Fruit fly (Drosophila melanogaster): Measurements from ENCODE around the gene loh.
A peak's percentile ranks its signal among the peaks of the same experiment; 100 is the strongest.

loh gene

dm6 chr2L:10430802-10431476 lies 11.4 kb upstream of the loh start, which contains the start of the genes Bug22 and TfIIB (continued):
- TF ChIP-seq dmrt93B (GFP tag; optimal IDR thresholded peaks at IDR 0.05): no peak
- peak; percentile 60 for TF ChIP-seq CG9705 (GFP tag; optimal IDR thresholded peaks at IDR 0.05)
- peak; percentile 70 for TF ChIP-seq ey (GFP tag; optimal IDR thresholded peaks at IDR 0.05)
- TF ChIP-seq rgr (GFP tag; optimal IDR thresholded peaks at IDR 0.05): peak; percentile 72
- TF ChIP-seq OdsH (GFP tag; optimal IDR thresholded peaks at IDR 0.05): peak; percentile 69
- no peak for TF ChIP-seq Mio (GFP tag; optimal IDR thresholded peaks at IDR 0.05)
- no peak for TF ChIP-seq fru (GFP tag; optimal IDR thresholded peaks at IDR 0.05)
- TF ChIP-seq brk (GFP tag; optimal IDR thresholded peaks at IDR 0.05): no peak
- no peak for TF ChIP-seq usp (GFP tag; optimal IDR thresholded peaks at IDR 0.05)
- no peak for TF ChIP-seq Hr78 (GFP tag; optimal IDR thresholded peaks at IDR 0.05)
- no peak for TF ChIP-seq tai (GFP tag; optimal IDR thresholded peaks at IDR 0.05)
- TF ChIP-seq foxo (GFP tag; optimal IDR thresholded peaks at IDR 0.05): no peak
- no peak for TF ChIP-seq Vsx2 (GFP tag; optimal IDR thresholded peaks at IDR 0.05; ENCODE audit: partially characterized antibody)
- TF ChIP-seq Abd-B (GFP tag; optimal IDR thresholded peaks at IDR 0.05): no peak
- TF ChIP-seq N (GFP tag; optimal IDR thresholded peaks at IDR 0.05): no peak
- TF ChIP-seq HLH106 (tag; optimal IDR thresholded peaks at IDR 0.05): peak; percentile 65
- TF ChIP-seq Jra (GFP tag; optimal IDR thresholded peaks at IDR 0.05): peak; percentile 66
- no peak for TF ChIP-seq br (GFP tag; optimal IDR thresholded peaks at IDR 0.05)
- no peak for TF ChIP-seq Myc (optimal IDR thresholded peaks at IDR 0.05)
- no peak for TF ChIP-seq Rel (GFP tag; optimal IDR thresholded peaks at IDR 0.05)
- no peak for TF ChIP-seq Rel (tag; optimal IDR thresholded peaks at IDR 0.05)
- no peak for TF ChIP-seq h (GFP tag; optimal IDR thresholded peaks at IDR 0.05)

dm6 chr2L:10435606-10436160 lies 6.7 kb upstream of the loh start, which contains the start of the genes TBC1D16 and holn1:
TSS of gene TBC1D16 (minus strand) at chr2L:10435656.
TSS of gene holn1 (plus strand) at chr2L:10435995.
- TF ChIP-seq N (GFP tag; optimal IDR thresholded peaks at IDR 0.05) (no peak), Hnf4 (GFP tag; optimal IDR thresholded peaks at IDR 0.05) (no peak), GATAd (GFP tag; optimal IDR thresholded peaks at IDR 0.05) (no peak), jim (GFP tag; optimal IDR thresholded peaks at IDR 0.05) (no peak), ey (GFP tag; optimal IDR thresholded peaks at IDR 0.05) (no peak), fru (GFP tag; optimal IDR thresholded peaks at IDR 0.05) (no peak), CrebA (GFP tag; optimal IDR thresholded peaks at IDR 0.05; ENCODE audit: borderline replicate concordance) (no peak), HLH106 (tag; optimal IDR thresholded peaks at IDR 0.05) (no peak), CG9705 (GFP tag; optimal IDR thresholded peaks at IDR 0.05) (no peak)

- TF ChIP-seq Hr83 (GFP tag; optimal IDR thresholded peaks at IDR 0.05; ENCODE audit: poor library complexity, severe bottlenecking) (peak; percentile 59), Myc (optimal IDR thresholded peaks at IDR 0.05) (no peak), Jra (GFP tag; optimal IDR thresholded peaks at IDR 0.05) (peak; percentile 55), woc (GFP tag; optimal IDR thresholded peaks at IDR 0.05) (peak; percentile 17), Hnf4 (GFP tag; optimal IDR thresholded peaks at IDR 0.05) (peak; percentile 70)
These were observed 5.0 kb upstream of the loh start, which contains the start of gene STUB1 for dm6 chr2L:10437317-10437716. TSS of gene STUB1 (plus strand) at chr2L:10437548.

dm6 chr2L:10439174-10439573 lies 3.2 kb upstream of the loh start, which contains the start of gene Nse4:
TSS of gene Nse4 (plus strand) at chr2L:10439440.
- TF ChIP-seq N (GFP tag; optimal IDR thresholded peaks at IDR 0.05) (peak; percentile 10), sage (GFP tag; optimal IDR thresholded peaks at IDR 0.05) (no peak)

dm6 chr2L:10452296-10452695 lies 10.0 kb downstream of the loh start, which contains the start of gene ppk10:
TSS of gene ppk10 (minus strand) at chr2L:10452396.
- TF ChIP-seq fru (GFP tag; optimal IDR thresholded peaks at IDR 0.05): no peak
- no peak for TF ChIP-seq jim (GFP tag; optimal IDR thresholded peaks at IDR 0.05)

- TF ChIP-seq Vsx2 (GFP tag; optimal IDR thresholded peaks at IDR 0.05; ENCODE audit: partially characterized antibody) (no peak), fru (GFP tag; optimal IDR thresholded peaks at IDR 0.05) (no peak), tai (GFP tag; optimal IDR thresholded peaks at IDR 0.05) (no peak), HLH106 (tag; optimal IDR thresholded peaks at IDR 0.05) (no peak), dsf (GFP tag; optimal IDR thresholded peaks at IDR 0.05; ENCODE audit: borderline replicate concordance) (no peak), Mio (GFP tag; optimal IDR thresholded peaks at IDR 0.05) (no peak), Rel (GFP tag; optimal IDR thresholded peaks at IDR 0.05) (no peak), Rel (tag; optimal IDR thresholded peaks at IDR 0.05) (no peak), br (GFP tag; optimal IDR thresholded peaks at IDR 0.05) (no peak), OdsH (GFP tag; optimal IDR thresholded peaks at IDR 0.05) (no peak), Hr83 (GFP tag; optimal IDR thresholded peaks at IDR 0.05; ENCODE audit: poor library complexity, severe bottlenecking) (no peak), Jra (GFP tag; optimal IDR thresholded peaks at IDR 0.05) (no peak), sage (GFP tag; optimal IDR thresholded peaks at IDR 0.05) (no peak)
These were observed 13.7 kb downstream of the loh start for dm6 chr2L:10455944-10456520.
